Worm (Caenorhabditis elegans): ENCODE results near the gene met-2.

The met-2 gene

DNA sequence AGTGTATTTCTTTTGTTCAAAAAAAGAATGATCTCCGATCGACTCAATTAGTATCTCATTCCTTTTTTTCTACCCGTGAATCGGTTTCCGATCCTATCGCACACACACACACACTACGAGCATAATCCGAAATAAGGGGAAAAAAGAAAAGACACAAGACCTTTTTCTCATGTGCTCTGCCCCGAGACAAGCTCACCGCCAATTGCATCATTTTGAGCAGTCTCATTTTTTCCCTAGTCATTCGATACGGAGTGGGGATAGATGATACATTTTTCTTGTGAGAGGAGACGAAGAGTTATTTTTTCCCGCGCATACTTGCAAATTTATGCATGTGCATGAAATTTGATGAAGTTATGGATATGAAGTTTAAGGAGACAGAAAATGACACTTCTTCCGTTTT is 17.2 kb downstream of the met-2 start (continued):
- TF ChIP-seq unc-55 (GFP tag; optimal IDR thresholded peaks at IDR 0.05) = peak; percentile 50
- no peak for TF ChIP-seq ceh-82 (tag; optimal IDR thresholded peaks at IDR 0.05)
- no peak for TF ChIP-seq nhr-6 (tag; optimal IDR thresholded peaks at IDR 0.05)
- peak; percentile 11 for TF ChIP-seq lin-11 (tag; optimal IDR thresholded peaks at IDR 0.05)
- no peak for TF ChIP-seq nhr-23 (tag; optimal IDR thresholded peaks at IDR 0.05)
- no peak for TF ChIP-seq peb-1 (tag; optimal IDR thresholded peaks at IDR 0.05)
- no peak for TF ChIP-seq alr-1 (tag; optimal IDR thresholded peaks at IDR 0.05)
- TF ChIP-seq mbf-1 (tag; optimal IDR thresholded peaks at IDR 0.05) = no peak
- peak; percentile 51 for TF ChIP-seq zag-1 (tag; optimal IDR thresholded peaks at IDR 0.05)
- no peak for TF ChIP-seq elt-1 (tag; optimal IDR thresholded peaks at IDR 0.05)

ce11 chrIII:8394374-8395302 is 19.5 kb downstream of the met-2 start, which contains the start of gene ZK353.10:
ZK353.10 (minus strand) TSS chrIII:8394424.
- TF ChIP-seq F13H6.1 (tag; optimal IDR thresholded peaks at IDR 0.05) (no peak), C34F6.9 (tag; optimal IDR thresholded peaks at IDR 0.05) (peak; percentile 20), unc-55 (GFP tag; optimal IDR thresholded peaks at IDR 0.05) (peak; percentile 73), ceh-82 (tag; optimal IDR thresholded peaks at IDR 0.05) (no peak), nhr-12 (tag; optimal IDR thresholded peaks at IDR 0.05) (no peak), nhr-11 (tag; optimal IDR thresholded peaks at IDR 0.05) (no peak), Y55F3AM.14 (GFP tag; optimal IDR thresholded peaks at IDR 0.05) (no peak), nhr-6 (tag; optimal IDR thresholded peaks at IDR 0.05) (no peak), lsy-2 (tag; optimal IDR thresholded peaks at IDR 0.05) (peak in 1 of 2 experiments; percentile 45), sma-3 (GFP tag; optimal IDR thresholded peaks at IDR 0.05) (no peak), crh-2 (tag; optimal IDR thresholded peaks at IDR 0.05) (no peak), skn-1 (tag; optimal IDR thresholded peaks at IDR 0.05) (no peak), ama-1 (optimal IDR thresholded peaks at IDR 0.05) (no peak), alr-1 (tag; optimal IDR thresholded peaks at IDR 0.05) (no peak), peb-1 (tag; optimal IDR thresholded peaks at IDR 0.05) (no peak), nhr-21 (tag; optimal IDR thresholded peaks at IDR 0.05) (no peak), ztf-4 (tag; optimal IDR thresholded peaks at IDR 0.05) (no peak), aly-2 (tag; optimal IDR thresholded peaks at IDR 0.05) (no peak), mdl-1 (tag; optimal IDR thresholded peaks at IDR 0.05) (no peak), R02D3.7 (tag; optimal IDR thresholded peaks at IDR 0.05) (no peak), dmd-4 (tag; optimal IDR thresholded peaks at IDR 0.05) (no peak), lin-13 (GFP tag; optimal IDR thresholded peaks at IDR 0.05) (no peak), ztf-11 (tag; optimal IDR thresholded peaks at IDR 0.05) (no peak), unc-62 (GFP tag; optimal IDR thresholded peaks at IDR 0.05) (no peak), mbf-1 (tag; optimal IDR thresholded peaks at IDR 0.05) (no peak)

DNA sequence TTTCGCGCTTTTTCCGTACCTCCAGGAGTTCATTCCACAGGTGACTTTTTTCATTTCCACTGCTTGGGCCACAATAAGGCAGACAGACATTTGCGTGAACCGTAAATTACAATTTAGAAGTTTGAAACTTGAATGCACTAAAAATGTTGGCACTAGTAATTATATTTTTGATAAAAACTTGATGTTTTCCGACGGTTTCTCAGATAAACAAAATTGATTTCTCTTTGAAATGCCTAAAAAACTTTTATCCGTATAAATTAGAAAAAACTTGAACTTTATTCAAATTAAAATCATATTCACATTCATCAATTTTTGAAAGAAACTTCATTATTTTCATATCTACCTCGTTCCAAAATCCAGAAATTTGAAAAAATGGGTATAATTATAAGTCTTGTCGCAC is 20.6 kb downstream of the met-2 start, which contains the start of gene ZK353.3:
Gene ZK353.3 (plus strand): TSS at position 301 of the 400 bp plus-strand sequence.
- no peak for TF ChIP-seq nhr-11 (tag; optimal IDR thresholded peaks at IDR 0.05)
- TF ChIP-seq nhr-12 (tag; optimal IDR thresholded peaks at IDR 0.05) = no peak
- no peak for TF ChIP-seq nhr-10 (tag; optimal IDR thresholded peaks at IDR 0.05)
- no peak for TF ChIP-seq dmd-4 (tag; optimal IDR thresholded peaks at IDR 0.05)
- TF ChIP-seq nhr-6 (tag; optimal IDR thresholded peaks at IDR 0.05) = no peak
- no peak for TF ChIP-seq sma-9 (GFP tag; optimal IDR thresholded peaks at IDR 0.05)
- TF ChIP-seq sma-9 (tag; optimal IDR thresholded peaks at IDR 0.05) = no peak
- no peak for TF ChIP-seq gmeb-1 (tag; optimal IDR thresholded peaks at IDR 0.05)
- no peak for TF ChIP-seq sma-3 (GFP tag; optimal IDR thresholded peaks at IDR 0.05)
- no peak for TF ChIP-seq lin-11 (tag; optimal IDR thresholded peaks at IDR 0.05)
- TF ChIP-seq ztf-4 (tag; optimal IDR thresholded peaks at IDR 0.05) = no peak
- no peak for TF ChIP-seq egl-27 (tag; optimal IDR thresholded peaks at IDR 0.05)
- no peak for TF ChIP-seq mdl-1 (tag; optimal IDR thresholded peaks at IDR 0.05)
- TF ChIP-seq snpc-4 (tag; optimal IDR thresholded peaks at IDR 0.05) = no peak

DNA sequence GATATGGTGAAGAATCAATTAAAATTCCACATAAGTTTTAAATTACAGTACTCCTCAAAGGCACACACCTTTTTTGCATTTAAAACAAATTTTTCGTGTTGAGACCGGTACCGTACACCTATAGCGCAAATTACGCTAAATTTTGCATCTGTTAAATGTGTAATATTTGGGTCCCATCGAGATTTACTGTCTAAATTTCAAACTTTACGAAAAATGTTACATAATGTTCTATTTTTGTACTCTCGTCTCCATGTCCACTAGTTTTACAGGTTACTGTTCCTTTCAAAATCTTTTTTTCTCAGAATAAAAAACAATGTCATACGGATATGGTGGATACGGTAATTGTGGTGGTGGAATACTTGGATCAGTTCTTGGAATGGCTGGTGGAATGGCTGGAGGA is 23.3 kb downstream of the met-2 start, which contains the start of gene ZK353.2:
Gene ZK353.2 (plus strand): TSS at position 301 of the 400 bp plus-strand sequence.
- TF ChIP-seq ceh-82 (tag; optimal IDR thresholded peaks at IDR 0.05) = no peak
- TF ChIP-seq sma-9 (GFP tag; optimal IDR thresholded peaks at IDR 0.05) = no peak
- no peak for TF ChIP-seq sma-9 (tag; optimal IDR thresholded peaks at IDR 0.05)
- no peak for TF ChIP-seq zag-1 (tag; optimal IDR thresholded peaks at IDR 0.05)
- no peak for TF ChIP-seq mdl-1 (tag; optimal IDR thresholded peaks at IDR 0.05)
- TF ChIP-seq Y55F3AM.14 (GFP tag; optimal IDR thresholded peaks at IDR 0.05) = no peak

All from whole organism, L2 larva.